Worm (Caenorhabditis elegans): ENCODE results near the gene F55G11.4.

DNA sequence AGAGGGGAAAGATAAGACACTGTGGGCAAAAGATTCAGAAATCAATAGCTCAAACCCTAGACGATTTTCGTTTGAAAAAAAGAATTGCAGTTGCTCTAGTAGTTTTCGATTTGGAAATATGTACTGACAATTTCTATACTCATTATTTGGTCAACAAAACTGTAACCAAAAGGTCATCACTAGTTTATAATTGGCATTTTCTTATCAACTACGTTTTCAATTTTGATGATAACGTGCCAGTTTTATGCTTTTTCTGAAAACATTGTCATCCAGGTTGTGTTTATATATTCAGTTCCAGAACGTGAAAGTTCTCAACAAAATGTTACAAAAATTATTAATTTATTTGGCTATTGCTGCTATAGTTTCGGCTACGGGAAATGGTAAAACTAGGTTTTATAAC, 10.9 kb upstream of the F55G11.4 start, which contains the start of gene F55G11.8:
- TF ChIP-seq him-1 (tag; optimal IDR thresholded peaks at IDR 0.05) = no peak
- TF ChIP-seq dao-5 (tag; optimal IDR thresholded peaks at IDR 0.05) = no peak
- no peak for TF ChIP-seq W03F9.2 (tag; optimal IDR thresholded peaks at IDR 0.05)

All from whole organism, L4/young adult.